Worm (Caenorhabditis elegans) whole organism, L1 larva: ENCODE data around the gene F45E1.2.

ENCODE experiments used
- C04F5.9 ChIP-seq: sonication (generic microtip); optimal IDR thresholded peaks from 2 replicates; lab custom pipeline; 2016; ENCODE audit warnings: missing genetic modification characterization, missing compliant biosample characterization
- ama-1 ChIP-seq: fragments of 150-350 bp; optimal IDR thresholded peaks from 2 replicates; lab custom pipeline; 2014
- blmp-1 ChIP-seq: fragments of 150-350 bp; optimal IDR thresholded peaks from 2 replicates; lab custom pipeline; 2014; ENCODE audit warnings: missing biosample characterization, missing genetic modification characterization
- ceh-63 ChIP-seq: fragments of 200-800 bp; sonication (Bioruptor generic); optimal IDR thresholded peaks from 2 replicates; lab custom pipeline; 2018; ENCODE audit warnings: mild to moderate bottlenecking, missing genetic modification characterization, missing compliant biosample characterization
- ceh-8 ChIP-seq: fragments of 200-800 bp; sonication (Bioruptor generic); optimal IDR thresholded peaks from 2 replicates; lab custom pipeline; 2018; ENCODE audit warnings: mild to moderate bottlenecking, missing genetic modification characterization, moderate library complexity, missing compliant biosample characterization
- ceh-90 ChIP-seq: sonication (generic microtip); optimal IDR thresholded peaks from 2 replicates; lab custom pipeline; 2016; ENCODE audit warnings: missing genetic modification characterization, missing compliant biosample characterization
- dpl-1 ChIP-seq, 3 experiments: fragments of 150-350 bp in 2 of 3; sonication (generic microtip) in 1 of 3; optimal IDR thresholded peaks; 2 replicates each; lab custom pipeline; 2014 to 2017; ENCODE audit warnings: missing biosample characterization in 3 of 3, missing genetic modification characterization in 3 of 3, missing genetic modification reagents in 3 of 3
- dsc-1 ChIP-seq: sonication (generic microtip); optimal IDR thresholded peaks from 2 replicates; lab custom pipeline; 2016; ENCODE audit warnings: mild to moderate bottlenecking, missing genetic modification characterization, missing compliant biosample characterization
- efl-3 ChIP-seq: fragments of 200-800 bp; sonication (Bioruptor generic); optimal IDR thresholded peaks from 2 replicates; lab custom pipeline; 2018; ENCODE audit warnings: mild to moderate bottlenecking, missing genetic modification characterization, missing compliant biosample characterization
- egl-13 ChIP-seq: sonication (generic microtip); optimal IDR thresholded peaks from 2 replicates; lab custom pipeline; 2016; ENCODE audit warnings: missing genotype, missing genetic modification reagents, missing genetic modification characterization, missing compliant biosample characterization
- elt-2 ChIP-seq: sonication (generic microtip); optimal IDR thresholded peaks from 2 replicates; lab custom pipeline; 2016; ENCODE audit warnings: missing genetic modification characterization, mild to moderate bottlenecking, inconsistent platforms, missing compliant biosample characterization, missing genetic modification reagents
- elt-3 ChIP-seq, 6 experiments: fragments of 150-350 bp in 1 of 6; sonication (generic microtip); optimal IDR thresholded peaks; 2 replicates each; lab custom pipeline; 2017 to 2018; ENCODE audit warnings: missing biosample characterization in 6 of 6, missing genetic modification characterization in 6 of 6, inconsistent platforms in 1 of 6
- fkh-4 ChIP-seq: sonication (generic microtip); optimal IDR thresholded peaks from 2 replicates; lab custom pipeline; 2016; ENCODE audit warnings: missing compliant biosample characterization, missing genetic modification characterization, borderline replicate concordance
- fos-1 ChIP-seq: fragments of 150-350 bp; optimal IDR thresholded peaks from 2 replicates; lab custom pipeline; 2014; ENCODE audit warnings: missing biosample characterization, missing genetic modification characterization
- irx-1 ChIP-seq: sonication (generic microtip); optimal IDR thresholded peaks from 2 replicates; lab custom pipeline; 2016; ENCODE audit warnings: missing genetic modification characterization, missing compliant biosample characterization
- isw-1 ChIP-seq: fragments of 200-800 bp; sonication (Bioruptor generic); IDR thresholded peaks from 2 replicates; pipeline ENCODE4 v1.3.6; 2022; ENCODE audit warnings: missing genetic modification characterization, missing compliant biosample characterization
- lin-14 ChIP-seq: fragments of 200-800 bp; sonication (Bioruptor generic); optimal IDR thresholded peaks from 2 replicates; lab custom pipeline; 2018; ENCODE audit warnings: mild to moderate bottlenecking, missing genetic modification characterization, moderate library complexity, missing compliant biosample characterization
- lin-15B ChIP-seq: fragments of 150-350 bp; sonication (generic microtip); optimal IDR thresholded peaks from 3 replicates; lab custom pipeline; 2014; ENCODE audit warnings: missing biosample characterization, missing genetic modification characterization
- lin-35 ChIP-seq, 2 experiments: fragments of 150-350 bp; optimal IDR thresholded peaks; 2 replicates each; lab custom pipeline; 2014; ENCODE audit warnings: missing biosample characterization in 2 of 2, missing genetic modification characterization in 2 of 2, missing genetic modification reagents in 2 of 2
- lir-3 ChIP-seq: sonication (generic microtip); optimal IDR thresholded peaks from 2 replicates; lab custom pipeline; 2016; ENCODE audit warnings: mild to moderate bottlenecking, missing genetic modification characterization, moderate library complexity, missing compliant biosample characterization; ENCODE audit not compliant: poor library complexity
- mef-2 ChIP-seq: fragments of 150-350 bp; optimal IDR thresholded peaks from 2 replicates; lab custom pipeline; 2014; ENCODE audit warnings: missing biosample characterization, missing genetic modification characterization
- mep-1 ChIP-seq: fragments of 150-350 bp; optimal IDR thresholded peaks from 2 replicates; lab custom pipeline; 2014; ENCODE audit warnings: missing biosample characterization, missing genetic modification characterization
- nhr-20 ChIP-seq: sonication (generic microtip); optimal IDR thresholded peaks from 2 replicates; lab custom pipeline; 2016; ENCODE audit warnings: mild to moderate bottlenecking, missing genetic modification characterization, missing compliant biosample characterization
- nhr-237 ChIP-seq: fragments of 150-350 bp; optimal IDR thresholded peaks from 2 replicates; lab custom pipeline; 2014; ENCODE audit warnings: missing biosample characterization, missing genetic modification characterization
- nhr-71 ChIP-seq: sonication (generic microtip); optimal IDR thresholded peaks from 2 replicates; lab custom pipeline; 2016; ENCODE audit warnings: mild to moderate bottlenecking, missing genetic modification characterization, moderate library complexity, missing compliant biosample characterization
- nhr-85 ChIP-seq: sonication (generic microtip); peaks from one replicate; lab custom pipeline; 2016; ENCODE audit warnings: missing genetic modification characterization, inconsistent platforms, missing compliant biosample characterization
- pag-3 ChIP-seq: sonication (generic microtip); optimal IDR thresholded peaks from 2 replicates; lab custom pipeline; 2017; ENCODE audit warnings: missing genetic modification characterization, mild to moderate bottlenecking, missing compliant biosample characterization, antibody characterized with exemption, borderline replicate concordance; ENCODE audit not compliant: insufficient read depth
- pax-3 ChIP-seq: fragments of 200-800 bp; sonication (Bioruptor generic); optimal IDR thresholded peaks from 2 replicates; lab custom pipeline; 2018; ENCODE audit warnings: mild to moderate bottlenecking, missing genetic modification characterization, moderate library complexity, missing compliant biosample characterization
- snu-23 ChIP-seq: sonication (generic microtip); optimal IDR thresholded peaks from 2 replicates; lab custom pipeline; 2016; ENCODE audit warnings: missing genetic modification characterization, missing compliant biosample characterization
- sox-4 ChIP-seq: sonication (generic microtip); optimal IDR thresholded peaks from 2 replicates; lab custom pipeline; 2016; ENCODE audit warnings: missing genetic modification characterization, missing compliant biosample characterization
- tlp-1 ChIP-seq: fragments of 150-350 bp; optimal IDR thresholded peaks from 2 replicates; lab custom pipeline; 2014; ENCODE audit warnings: missing biosample characterization, missing genetic modification characterization
- unc-62 ChIP-seq: fragments of 150-350 bp; optimal IDR thresholded peaks from 2 replicates; lab custom pipeline; 2014; ENCODE audit warnings: missing biosample characterization, missing genetic modification reagents, missing genetic modification characterization
- unc-98 ChIP-seq: fragments of 200-800 bp; sonication (Bioruptor generic); IDR thresholded peaks from 2 replicates; pipeline ENCODE4 v1.3.6; 2022; ENCODE audit warnings: missing genetic modification characterization, missing compliant biosample characterization
- xbp-1 ChIP-seq: sonication (generic microtip); optimal IDR thresholded peaks from 2 replicates; lab custom pipeline; 2016; ENCODE audit warnings: missing genetic modification characterization, missing compliant biosample characterization
- zip-4 ChIP-seq: fragments of 200-800 bp; sonication (Bioruptor generic); optimal IDR thresholded peaks from 2 replicates; lab custom pipeline; 2018; ENCODE audit warnings: mild to moderate bottlenecking, missing genetic modification characterization, moderate library complexity, missing compliant biosample characterization
- ztf-11 ChIP-seq, 2 experiments: sonication (generic microtip); optimal IDR thresholded peaks; 2 replicates each; lab custom pipeline; 2016 to 2017; ENCODE audit warnings: missing genetic modification characterization in 2 of 2, missing biosample characterization in 1 of 2, missing compliant biosample characterization in 1 of 2

Gene F45E1.2

ce11 chrX:8004845-8005244 lies 1.3 kb downstream of the F45E1.2 start:
- TF ChIP-seq blmp-1 (tag; lab: Kevin White, UChicago) (peak; percentile 6), egl-13 (tag; lab: Kevin White, UChicago) (no peak)
- TF ChIP-seq, all 84 proteins: peak for 1

- TF ChIP-seq zip-4: no peak
- no peak for TF ChIP-seq lin-35 (GFP tag; optimal IDR thresholded peaks at IDR 0.05; lab: Kevin White, UChicago)
- TF ChIP-seq fkh-4 (tag; lab: Kevin White, UChicago): no peak
- no peak for TF ChIP-seq dpl-1 (GFP tag; optimal IDR thresholded peaks at IDR 0.05; lab: Kevin White, UChicago)
- no peak for TF ChIP-seq fos-1 (tag; lab: Kevin White, UChicago)
- no peak for TF ChIP-seq nhr-237 (tag; lab: Kevin White, UChicago)
- no peak for TF ChIP-seq blmp-1 (tag; lab: Kevin White, UChicago)
- no peak for TF ChIP-seq mef-2
- no peak for TF ChIP-seq sox-4 (tag; lab: Kevin White, UChicago)
- TF ChIP-seq ceh-8 (GFP tag; lab: Kevin White, UChicago): no peak
- no peak for TF ChIP-seq ztf-11 (tag; optimal IDR thresholded peaks at IDR 0.05; lab: Kevin White, UChicago)
- no peak for TF ChIP-seq lir-3 (tag; lab: Kevin White, UChicago)
- TF ChIP-seq dsc-1 (tag; lab: Kevin White, UChicago): no peak
- no peak for TF ChIP-seq isw-1 (GFP tag; lab: Robert Waterston, UW)
- no peak for TF ChIP-seq elt-2 (tag; lab: Kevin White, UChicago)
- TF ChIP-seq unc-62 (GFP tag; lab: Kevin White, UChicago): no peak
- no peak for TF ChIP-seq pax-3
- no peak for TF ChIP-seq unc-98 (GFP tag; lab: Robert Waterston, UW)
- no peak for TF ChIP-seq tlp-1 (tag; lab: Kevin White, UChicago)
- TF ChIP-seq, all 84 proteins: peak for 0
Observed at ce11 chrX:8005967-8006366, 2.4 kb downstream of the F45E1.2 start.

- TF ChIP-seq efl-3 (GFP tag; lab: Kevin White, UChicago) (no peak), unc-98 (GFP tag; lab: Robert Waterston, UW) (no peak), fkh-4 (tag; lab: Kevin White, UChicago) (no peak), ceh-63 (GFP tag; lab: Kevin White, UChicago) (no peak), snu-23 (GFP tag; lab: Kevin White, UChicago) (peak; percentile 37), nhr-71 (tag; lab: Kevin White, UChicago) (peak; percentile 16), elt-2 (tag; lab: Kevin White, UChicago) (no peak), irx-1 (tag; lab: Kevin White, UChicago) (no peak), sox-4 (tag; lab: Kevin White, UChicago) (no peak), ama-1 (lab: Kevin White, UChicago) (no peak), nhr-85 (peak; percentile 84), C04F5.9 (tag; lab: Kevin White, UChicago) (no peak), elt-3 (tag; optimal IDR thresholded peaks at IDR 0.05; lab: Kevin White, UChicago) (no peak), mef-2 (no peak), ceh-90 (tag; lab: Kevin White, UChicago) (no peak), fos-1 (tag; lab: Kevin White, UChicago) (no peak), mep-1 (tag; lab: Kevin White, UChicago) (no peak), lin-15B (no peak), pag-3 (tag; lab: Kevin White, UChicago) (no peak), xbp-1 (tag; lab: Kevin White, UChicago) (no peak), nhr-20 (peak; percentile 22), lin-14 (GFP tag; lab: Kevin White, UChicago) (peak; percentile 66)
Observed at ce11 chrX:8010652-8011051, 7.1 kb downstream of the F45E1.2 start.
